Worm (Caenorhabditis elegans) whole organism, L3 larva: ENCODE data around the gene M03F8.6.

ENCODE experiments used
- ZK546.5 ChIP-seq: sonication (generic microtip); optimal IDR thresholded peaks from 2 replicates; lab custom pipeline; 2017; ENCODE audit warnings: missing biosample characterization, missing genetic modification characterization
- aly-2 ChIP-seq: fragments of 150-350 bp; optimal IDR thresholded peaks from 2 replicates; lab custom pipeline; 2014; ENCODE audit warnings: missing biosample characterization, missing genetic modification characterization
- ama-1 ChIP-seq: fragments of 150-350 bp; optimal IDR thresholded peaks from 2 replicates; lab custom pipeline; 2018
- ceh-16 ChIP-seq: sonication (generic microtip); optimal IDR thresholded peaks from 2 replicates; lab custom pipeline; 2017; ENCODE audit warnings: missing biosample characterization, missing genetic modification characterization
- ceh-28 ChIP-seq: fragments of 150-350 bp; optimal IDR thresholded peaks from 2 replicates; lab custom pipeline; 2014; ENCODE audit warnings: missing biosample characterization, missing genetic modification reagents, missing genetic modification characterization
- ceh-82 ChIP-seq: fragments of 150-350 bp; optimal IDR thresholded peaks from 2 replicates; lab custom pipeline; 2014; ENCODE audit warnings: missing biosample characterization, missing genetic modification characterization
- ceh-9 ChIP-seq: sonication (generic microtip); optimal IDR thresholded peaks from 2 replicates; lab custom pipeline; 2018; ENCODE audit warnings: missing biosample characterization, missing genetic modification characterization
- daf-12 ChIP-seq: fragments of 150-350 bp; optimal IDR thresholded peaks from 2 replicates; lab custom pipeline; 2014; ENCODE audit warnings: missing biosample characterization, missing genetic modification reagents, missing genetic modification characterization
- egl-27 ChIP-seq: sonication (generic microtip); optimal IDR thresholded peaks from 4 replicates; lab custom pipeline; 2017; ENCODE audit warnings: missing biosample characterization, missing genetic modification reagents, missing genetic modification characterization
- elt-1 ChIP-seq: fragments of 150-350 bp; optimal IDR thresholded peaks from 2 replicates; lab custom pipeline; 2014; ENCODE audit warnings: missing biosample characterization, missing genetic modification characterization
- elt-2 ChIP-seq: sonication (generic microtip); optimal IDR thresholded peaks from 2 replicates; lab custom pipeline; 2016; ENCODE audit warnings: missing genetic modification reagents, mild to moderate bottlenecking, missing genetic modification characterization, missing compliant biosample characterization
- elt-3 ChIP-seq, 3 experiments: fragments of 150-350 bp in 1 of 3; sonication (generic microtip) in 2 of 3; optimal IDR thresholded peaks; 2 replicates in 2 of 3; 4 replicates in 1 of 3; lab custom pipeline; 2014 to 2017; ENCODE audit warnings: missing biosample characterization in 3 of 3, missing genetic modification characterization in 3 of 3
- fkh-10 ChIP-seq: sonication (generic microtip); optimal IDR thresholded peaks from 2 replicates; lab custom pipeline; 2017; ENCODE audit warnings: missing biosample characterization, missing genetic modification reagents, missing genetic modification characterization
- fkh-2 ChIP-seq: fragments of 150-350 bp; optimal IDR thresholded peaks from 2 replicates; lab custom pipeline; 2014; ENCODE audit warnings: missing biosample characterization, missing genetic modification reagents, missing genetic modification characterization
- fos-1 ChIP-seq: fragments of 150-350 bp; optimal IDR thresholded peaks from 2 replicates; lab custom pipeline; 2014; ENCODE audit warnings: missing biosample characterization, missing genetic modification characterization
- hmg-11 ChIP-seq: sonication (generic microtip); optimal IDR thresholded peaks from 2 replicates; lab custom pipeline; 2016; ENCODE audit warnings: missing genetic modification characterization, missing compliant biosample characterization
- lin-15B ChIP-seq: fragments of 150-350 bp; optimal IDR thresholded peaks from 2 replicates; lab custom pipeline; 2014; ENCODE audit warnings: missing biosample characterization, missing genetic modification characterization
- lin-39 ChIP-seq: fragments of 150-350 bp; optimal IDR thresholded peaks from 2 replicates; lab custom pipeline; 2018; ENCODE audit warnings: missing biosample characterization, missing genetic modification reagents, missing genetic modification characterization
- lsy-12 ChIP-seq: sonication (generic microtip); optimal IDR thresholded peaks from 2 replicates; lab custom pipeline; 2016; ENCODE audit warnings: mild to moderate bottlenecking, missing genetic modification characterization, missing compliant biosample characterization
- mdl-1 ChIP-seq: fragments of 150-350 bp; optimal IDR thresholded peaks from 2 replicates; lab custom pipeline; 2014; ENCODE audit warnings: missing biosample characterization, missing genetic modification characterization
- nfya-1 ChIP-seq: sonication (generic microtip); optimal IDR thresholded peaks from 2 replicates; lab custom pipeline; 2017; ENCODE audit warnings: missing genetic modification characterization, mild to moderate bottlenecking, missing compliant biosample characterization, antibody characterized with exemption, moderate library complexity; ENCODE audit not compliant: insufficient read depth
- nhr-12 ChIP-seq: fragments of 150-350 bp; optimal IDR thresholded peaks from 2 replicates; lab custom pipeline; 2014; ENCODE audit warnings: missing biosample characterization, missing genetic modification characterization
- nhr-23 ChIP-seq: fragments of 150-350 bp; optimal IDR thresholded peaks from 2 replicates; lab custom pipeline; 2014; ENCODE audit warnings: missing biosample characterization, missing genetic modification reagents, missing genetic modification characterization
- nhr-25 ChIP-seq: sonication (generic microtip); optimal IDR thresholded peaks from 2 replicates; lab custom pipeline; 2017; ENCODE audit warnings: missing biosample characterization, missing genetic modification characterization
- nhr-28 ChIP-seq: fragments of 150-350 bp; optimal IDR thresholded peaks from 2 replicates; lab custom pipeline; 2014; ENCODE audit warnings: missing biosample characterization, missing genetic modification characterization
- nhr-67 ChIP-seq: fragments of 150-350 bp; optimal IDR thresholded peaks from 2 replicates; lab custom pipeline; 2014; ENCODE audit warnings: missing biosample characterization, missing genetic modification characterization
- nhr-76 ChIP-seq: fragments of 150-350 bp; sonication (generic microtip); optimal IDR thresholded peaks from 5 replicates; lab custom pipeline; 2014; ENCODE audit warnings: missing biosample characterization, missing genetic modification characterization
- nhr-77 ChIP-seq: fragments of 150-350 bp; optimal IDR thresholded peaks from 2 replicates; lab custom pipeline; 2014; ENCODE audit warnings: missing biosample characterization, missing genetic modification characterization
- pha-4 ChIP-seq: fragments of 150-350 bp; optimal IDR thresholded peaks from 2 replicates; lab custom pipeline; 2014; ENCODE audit warnings: missing biosample characterization, missing genetic modification reagents, missing genetic modification characterization
- pqm-1 ChIP-seq: fragments of 150-350 bp; optimal IDR thresholded peaks from 2 replicates; lab custom pipeline; 2017; ENCODE audit warnings: missing biosample characterization, missing genetic modification characterization, inconsistent platforms
- sea-2 ChIP-seq: fragments of 150-350 bp; sonication (generic microtip); optimal IDR thresholded peaks from 4 replicates; lab custom pipeline; 2014; ENCODE audit warnings: missing biosample characterization, missing genetic modification reagents, missing genetic modification characterization
- snpc-4 ChIP-seq: fragments of 150-350 bp; optimal IDR thresholded peaks from 2 replicates; lab custom pipeline; 2014; ENCODE audit warnings: missing biosample characterization, missing genetic modification characterization
- tbx-2 ChIP-seq: sonication (generic microtip); optimal IDR thresholded peaks from 2 replicates; lab custom pipeline; 2016; ENCODE audit warnings: mild to moderate bottlenecking, missing genetic modification characterization, missing compliant biosample characterization
- unc-62 ChIP-seq: fragments of 150-350 bp; sonication (generic microtip); optimal IDR thresholded peaks from 4 replicates; lab custom pipeline; 2014; ENCODE audit warnings: missing biosample characterization, missing genetic modification reagents, missing genetic modification characterization
- zag-1 ChIP-seq: fragments of 150-350 bp; optimal IDR thresholded peaks from 2 replicates; lab custom pipeline; 2014; ENCODE audit warnings: missing biosample characterization, missing genetic modification characterization
- ztf-11 ChIP-seq: fragments of 150-350 bp; optimal IDR thresholded peaks from 2 replicates; lab custom pipeline; 2014; ENCODE audit warnings: missing biosample characterization, missing genetic modification characterization
- ztf-4 ChIP-seq: fragments of 150-350 bp; optimal IDR thresholded peaks from 2 replicates; lab custom pipeline; 2014; ENCODE audit warnings: missing biosample characterization, missing genetic modification characterization

Gene M03F8.6

DNA sequence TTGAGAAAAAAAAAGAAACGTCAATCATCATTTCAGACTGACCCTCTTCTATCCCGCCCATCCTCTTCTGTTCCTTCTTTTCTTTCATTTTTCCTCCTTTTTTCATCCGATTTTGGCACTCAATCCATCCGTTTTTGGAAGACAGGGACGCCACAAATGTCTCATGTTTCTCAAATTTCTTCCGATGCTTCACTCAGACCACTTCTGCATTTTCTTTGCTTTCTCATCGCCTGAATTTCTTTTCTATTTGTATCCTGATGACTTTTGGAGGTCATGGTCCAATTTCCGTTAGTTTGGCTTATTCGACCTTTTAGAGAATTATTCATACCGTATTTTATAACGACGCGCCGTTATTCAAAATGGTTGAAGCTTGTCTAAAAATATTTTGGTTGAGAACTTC, 17.9 kb upstream of the M03F8.6 start:
- TF ChIP-seq elt-3 (tag; optimal IDR thresholded peaks at IDR 0.05; lab: Kevin White, UChicago) (no peak), ZK546.5 (no peak), nhr-77 (tag; lab: Kevin White, UChicago) (no peak), egl-27 (tag; lab: Kevin White, UChicago) (no peak)

DNA sequence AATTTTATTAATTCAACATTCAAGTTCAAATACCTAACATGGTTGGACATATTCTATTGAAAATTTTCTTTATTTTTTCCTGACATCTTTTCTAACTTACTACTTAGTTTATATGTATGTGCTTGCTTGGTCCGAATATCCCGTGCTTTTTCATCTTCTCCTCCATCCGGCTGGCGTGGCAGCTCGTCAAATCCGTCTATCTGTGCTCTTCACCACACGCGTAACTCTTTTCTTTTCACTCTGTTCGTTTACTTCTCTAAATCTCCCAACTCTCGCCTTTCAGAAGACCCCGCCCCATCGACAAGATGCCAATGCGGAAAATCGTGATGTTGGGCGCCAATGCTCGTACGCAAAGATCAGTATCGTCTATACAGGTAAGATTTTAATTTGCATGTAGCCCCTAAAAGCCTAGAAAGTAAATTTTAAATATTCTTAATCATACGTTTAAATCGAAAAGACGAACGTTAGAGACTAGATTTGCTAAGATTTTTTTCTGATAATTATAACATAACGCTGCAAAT, 10.1 kb upstream of the M03F8.6 start:
- TF ChIP-seq lin-39 (tag; lab: Kevin White, UChicago) (peak; percentile 36), nfya-1 (tag; lab: Kevin White, UChicago) (peak; percentile 53), ztf-4 (tag; lab: Kevin White, UChicago) (no peak), ceh-28 (no peak), unc-62 (GFP tag; lab: Kevin White, UChicago) (no peak), elt-2 (tag; lab: Kevin White, UChicago) (no peak), nhr-12 (tag; lab: Kevin White, UChicago) (no peak)

- peak; percentile 62 for TF ChIP-seq nfya-1 (tag; lab: Kevin White, UChicago)
- no peak for TF ChIP-seq mdl-1 (tag; lab: Kevin White, UChicago)
- peak; percentile 2 for TF ChIP-seq hmg-11
- TF ChIP-seq ceh-28, result peak; percentile 34
- peak; percentile 2 for TF ChIP-seq lin-39 (tag; lab: Kevin White, UChicago)
- TF ChIP-seq snpc-4, result peak; percentile 25
- no peak for TF ChIP-seq elt-1 (tag; lab: Kevin White, UChicago)
These were observed 9.0 kb upstream of the M03F8.6 start, which contains the start of gene pcm-1 for ce11 chrV:5963696-5964095. Gene pcm-1, minus strand, starts transcription at chrV:5963882.

ce11 chrV:5963092-5963491, 8.4 kb upstream of the M03F8.6 start:
- TF ChIP-seq pqm-1 (tag; lab: Kevin White, UChicago) (no peak), aly-2 (tag; lab: Kevin White, UChicago) (no peak), egl-27 (tag; lab: Kevin White, UChicago) (no peak), lsy-12 (tag; lab: Kevin White, UChicago) (no peak), fos-1 (tag; lab: Kevin White, UChicago) (no peak), snpc-4 (no peak), pha-4 (tag; lab: Kevin White, UChicago) (no peak), daf-12 (tag; lab: Kevin White, UChicago) (no peak), ztf-11 (tag; lab: Kevin White, UChicago) (no peak), ceh-16 (tag; lab: Kevin White, UChicago) (no peak), sea-2 (no peak), ama-1 (lab: Kevin White, UChicago) (no peak), nhr-76 (tag; lab: Kevin White, UChicago) (no peak), nhr-67 (tag; lab: Kevin White, UChicago) (no peak), nhr-28 (tag; lab: Kevin White, UChicago) (no peak)

DNA sequence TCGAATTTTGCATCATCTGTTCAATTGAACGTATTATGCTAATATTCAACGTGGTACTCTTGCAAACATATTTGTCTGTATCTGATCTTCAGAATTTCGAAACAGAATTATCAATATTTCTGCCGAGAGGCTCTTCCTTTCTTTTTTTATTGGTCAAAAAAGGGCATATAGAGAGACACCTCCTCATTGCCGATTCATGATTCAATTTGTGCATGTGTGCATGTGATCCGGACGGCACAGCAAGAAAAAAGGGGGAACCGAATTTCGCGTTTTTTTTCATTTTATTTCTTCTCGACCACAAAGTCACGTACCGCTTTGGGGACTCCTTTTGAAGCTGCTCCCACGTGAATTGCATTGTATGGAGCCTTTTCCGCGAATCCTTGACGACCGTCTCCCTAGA, 6.9 kb upstream of the M03F8.6 start, which contains the start of gene mcp-1:
Gene mcp-1 (plus strand): TSS at position 292 of the 400 bp plus-strand sequence.
- TF ChIP-seq elt-1 (tag; lab: Kevin White, UChicago), result no peak
- no peak for TF ChIP-seq aly-2 (tag; lab: Kevin White, UChicago)
- no peak for TF ChIP-seq nhr-77 (tag; lab: Kevin White, UChicago)
- peak; percentile 83 for TF ChIP-seq fkh-10
- peak; percentile 26 for TF ChIP-seq nfya-1 (tag; lab: Kevin White, UChicago)
- no peak for TF ChIP-seq tbx-2 (tag; lab: Kevin White, UChicago)

DNA sequence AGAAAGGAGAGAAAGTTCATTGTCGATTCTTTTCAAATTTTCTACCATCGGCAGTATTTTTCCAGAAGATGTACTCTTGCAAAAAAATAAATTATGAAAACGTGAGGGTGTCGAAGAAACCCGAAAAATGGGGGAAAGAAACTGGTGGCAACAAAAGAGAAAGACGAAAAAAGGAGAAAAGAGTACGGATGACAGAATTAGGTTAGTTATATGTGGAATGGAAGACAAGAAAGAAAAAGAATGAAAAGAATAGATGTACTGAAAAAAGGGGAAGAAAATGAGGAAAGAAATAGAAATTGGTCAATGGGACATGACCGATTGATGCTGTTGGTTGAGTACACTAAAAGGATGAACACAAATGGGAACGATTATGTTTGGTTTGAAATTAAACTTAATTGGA, 980 bp upstream of the M03F8.6 start:
- TF ChIP-seq ZK546.5 (no peak), nhr-77 (tag; lab: Kevin White, UChicago) (no peak), fkh-2 (no peak), zag-1 (tag; lab: Kevin White, UChicago) (no peak), nhr-12 (tag; lab: Kevin White, UChicago) (no peak), ceh-16 (tag; lab: Kevin White, UChicago) (no peak), lin-39 (tag; lab: Kevin White, UChicago) (no peak), lin-15B (tag; lab: Kevin White, UChicago) (no peak), ceh-9 (tag; lab: Kevin White, UChicago) (no peak), ceh-28 (no peak), elt-1 (tag; lab: Kevin White, UChicago) (no peak), nhr-23 (tag; lab: Kevin White, UChicago) (no peak), nhr-76 (tag; lab: Kevin White, UChicago) (no peak), nhr-25 (no peak), tbx-2 (tag; lab: Kevin White, UChicago) (no peak), ceh-82 (tag; lab: Kevin White, UChicago) (no peak), pqm-1 (tag; lab: Kevin White, UChicago) (no peak)
